Fruit fly (Drosophila melanogaster) whole organism, wandering third instar larva: ENCODE measurements around the gene CG42869.
"Not testable (repeated sequence)": the region's sequence is repeated elsewhere in the genome, so short reads cannot be mapped to it uniquely, and the experiment has no call there.

Experiments
- Abd-B ChIP-seq: fragments of >200 bp; optimal IDR thresholded peaks from 2 replicates; lab custom pipeline; 2017; ENCODE audit warnings: missing biosample characterization, missing genetic modification characterization
- CG32264 ChIP-seq: fragments of 200-800 bp; sonication (Bioruptor generic); optimal IDR thresholded peaks from 2 replicates; lab custom pipeline; 2016; ENCODE audit warnings: missing biosample characterization, missing genetic modification characterization
- CG9705 ChIP-seq: fragments of 200-800 bp; sonication (Bioruptor generic); optimal IDR thresholded peaks from 2 replicates; lab custom pipeline; 2018; ENCODE audit warnings: missing biosample characterization, mild to moderate bottlenecking, missing genetic modification characterization
- CrebA ChIP-seq: fragments of 200-800 bp; sonication (Bioruptor generic); optimal IDR thresholded peaks from 2 replicates; lab custom pipeline; 2016; ENCODE audit warnings: missing biosample characterization, mild to moderate bottlenecking, missing genetic modification characterization, borderline replicate concordance
- Dfd ChIP-seq: fragments of >200 bp; optimal IDR thresholded peaks from 2 replicates; lab custom pipeline; 2017; ENCODE audit warnings: missing biosample characterization, missing genetic modification characterization
- GATAd ChIP-seq: sonication (Bioruptor generic); optimal IDR thresholded peaks from 2 replicates; lab custom pipeline; 2016; ENCODE audit warnings: missing biosample characterization, missing genetic modification characterization
- HLH106 ChIP-seq: fragments of 200-800 bp; optimal IDR thresholded peaks from 3 replicates; lab custom pipeline; 2019; ENCODE audit warnings: missing biosample characterization, mild to moderate bottlenecking, missing genetic modification characterization, moderate library complexity
- Hnf4 ChIP-seq: fragments of 200-800 bp; sonication (Bioruptor generic); optimal IDR thresholded peaks from 2 replicates; lab custom pipeline; 2016; ENCODE audit warnings: missing biosample characterization, mild to moderate bottlenecking, missing genetic modification characterization
- Jra ChIP-seq: sonication (Bioruptor generic); optimal IDR thresholded peaks from 2 replicates; lab custom pipeline; 2016; ENCODE audit warnings: missing biosample characterization, missing genetic modification characterization
- Myc ChIP-seq: fragments of >200 bp; optimal IDR thresholded peaks from 2 replicates; lab custom pipeline; 2017
- N ChIP-seq: fragments of >200 bp; optimal IDR thresholded peaks from 2 replicates; lab custom pipeline; 2018; ENCODE audit warnings: missing biosample characterization, missing external identifiers, missing genetic modification characterization
- OdsH ChIP-seq: fragments of 200-800 bp; sonication (Bioruptor generic); optimal IDR thresholded peaks from 2 replicates; lab custom pipeline; 2016; ENCODE audit warnings: missing biosample characterization, mild to moderate bottlenecking, missing genetic modification characterization
- Rel ChIP-seq, 2 experiments: fragments of 200-800 bp; sonication (Bioruptor generic) in 1 of 2; optimal IDR thresholded peaks; 2 replicates in 1 of 2; 3 replicates in 1 of 2; lab custom pipeline; 2016 to 2019; ENCODE audit warnings: mild to moderate bottlenecking in 2 of 2, missing biosample characterization in 2 of 2, missing genetic modification characterization in 2 of 2, moderate library complexity in 1 of 2
- Vsx2 ChIP-seq: fragments of 200-300, 225-300 bp; sonication (Bioruptor generic); optimal IDR thresholded peaks from 2 replicates; lab custom pipeline; 2018; ENCODE audit warnings: missing biosample characterization, missing genetic modification characterization; ENCODE audit not compliant: partially characterized antibody
- br ChIP-seq: fragments of 200-800 bp; sonication (Bioruptor generic); optimal IDR thresholded peaks from 2 replicates; lab custom pipeline; 2016; ENCODE audit warnings: missing biosample characterization, missing genetic modification characterization
- brk ChIP-seq: fragments of 200-800 bp; sonication (Bioruptor generic); optimal IDR thresholded peaks from 2 replicates; lab custom pipeline; 2016; ENCODE audit warnings: missing biosample characterization, mild to moderate bottlenecking, missing genetic modification characterization
- dl ChIP-seq, 2 experiments: fragments of 175-275, 200-275 bp in 1 of 2; fragments of 200-275 bp in 1 of 2; sonication (Bioruptor generic); optimal IDR thresholded peaks; lab custom pipeline; 2018; ENCODE audit warnings: mild to moderate bottlenecking in 2 of 2, missing biosample characterization in 2 of 2, missing genetic modification characterization in 2 of 2, moderate library complexity in 2 of 2; ENCODE audit not compliant: partially characterized antibody in 2 of 2, insufficient read depth in 1 of 2
- dmrt93B ChIP-seq: fragments of 200-800 bp; sonication (Bioruptor generic); optimal IDR thresholded peaks from 2 replicates; lab custom pipeline; 2018; ENCODE audit warnings: missing biosample characterization, mild to moderate bottlenecking, missing genetic modification characterization
- dsf ChIP-seq: sonication (Bioruptor generic); optimal IDR thresholded peaks from 2 replicates; lab custom pipeline; 2016; ENCODE audit warnings: missing biosample characterization, missing genetic modification characterization, borderline replicate concordance
- ey ChIP-seq: fragments of 200-800 bp; sonication (Bioruptor generic); optimal IDR thresholded peaks from 2 replicates; lab custom pipeline; 2016; ENCODE audit warnings: missing biosample characterization, missing genetic modification characterization
- foxo ChIP-seq, 2 experiments: fragments of 200-800 bp; sonication (Bioruptor generic); optimal IDR thresholded peaks; 2 replicates in 1 of 2; 3 replicates in 1 of 2; lab custom pipeline; 2016 to 2017; ENCODE audit warnings: missing biosample characterization in 2 of 2, missing genetic modification characterization in 2 of 2
- fru ChIP-seq: fragments of 200-800 bp; sonication (Bioruptor generic); optimal IDR thresholded peaks from 3 replicates; lab custom pipeline; 2016; ENCODE audit warnings: missing biosample characterization, mild to moderate bottlenecking, missing genetic modification characterization
- h ChIP-seq: fragments of 200-800 bp; sonication (Bioruptor generic); optimal IDR thresholded peaks from 3 replicates; lab custom pipeline; 2016; ENCODE audit warnings: missing biosample characterization, mild to moderate bottlenecking, missing genetic modification characterization
- jim ChIP-seq: fragments of 175-275, 200-325 bp; sonication (Bioruptor generic); optimal IDR thresholded peaks from 2 replicates; lab custom pipeline; 2016; ENCODE audit warnings: missing biosample characterization, mild to moderate bottlenecking, missing genetic modification characterization
- lola ChIP-seq: fragments of >200 bp; optimal IDR thresholded peaks from 2 replicates; lab custom pipeline; 2017; ENCODE audit warnings: missing biosample characterization, missing genetic modification characterization
- pan ChIP-seq: fragments of >200 bp; optimal IDR thresholded peaks from 2 replicates; lab custom pipeline; 2017
- rgr ChIP-seq: fragments of 200-800 bp; sonication (Bioruptor generic); optimal IDR thresholded peaks from 3 replicates; lab custom pipeline; 2016; ENCODE audit warnings: missing biosample characterization, mild to moderate bottlenecking, missing genetic modification characterization
- sage ChIP-seq: fragments of 200-800 bp; sonication (Bioruptor generic); optimal IDR thresholded peaks from 2 replicates; lab custom pipeline; 2016; ENCODE audit warnings: missing biosample characterization, mild to moderate bottlenecking, missing genetic modification characterization
- sv ChIP-seq: fragments of 200-800 bp; sonication (Bioruptor generic); optimal IDR thresholded peaks from 3 replicates; lab custom pipeline; 2016; ENCODE audit warnings: missing biosample characterization, missing genetic modification characterization
- tai ChIP-seq: sonication (Bioruptor generic); optimal IDR thresholded peaks from 2 replicates; lab custom pipeline; 2016; ENCODE audit warnings: missing biosample characterization, missing genetic modification characterization
- usp ChIP-seq: fragments of >200 bp; optimal IDR thresholded peaks from 2 replicates; lab custom pipeline; 2017; ENCODE audit warnings: missing biosample characterization, missing genetic modification characterization
- woc ChIP-seq: sonication (Bioruptor generic); optimal IDR thresholded peaks from 2 replicates; lab custom pipeline; 2016; ENCODE audit warnings: missing biosample characterization, mild to moderate bottlenecking, missing genetic modification characterization

The CG42869 gene

DNA sequence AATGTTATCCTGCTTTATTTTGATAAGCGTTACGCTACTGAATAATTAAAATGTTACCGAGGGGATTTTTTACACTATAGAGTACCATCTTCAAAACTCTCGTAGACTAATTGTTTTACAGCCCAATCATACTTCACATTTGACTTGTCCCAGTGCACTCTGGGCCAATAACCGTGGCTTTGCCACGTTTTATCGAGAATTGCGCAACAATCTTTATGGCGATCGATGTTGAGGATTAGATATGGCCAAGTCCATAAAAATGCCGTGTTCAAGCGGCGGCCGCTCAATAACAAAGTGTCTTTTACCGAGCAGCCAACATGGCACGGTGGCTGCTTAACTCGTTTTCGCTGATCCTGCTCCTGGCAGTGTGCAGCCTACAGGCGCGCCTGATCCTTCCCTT, 8.3 kb upstream of the CG42869 start, which contains the start of gene CG31343:
Gene CG31343 (plus strand): TSS at position 279 of the 400 bp plus-strand sequence.
- TF ChIP-seq Abd-B (GFP tag; lab: Kevin White, UChicago) = no peak
- no peak for TF ChIP-seq Rel (GFP tag; optimal IDR thresholded peaks at IDR 0.05; lab: Kevin White, UChicago)
- TF ChIP-seq Rel (tag; optimal IDR thresholded peaks at IDR 0.05; lab: Kevin White, UChicago) = no peak
- TF ChIP-seq sv (GFP tag; lab: Kevin White, UChicago) = no peak
- no peak for TF ChIP-seq rgr (GFP tag; lab: Kevin White, UChicago)
- TF ChIP-seq OdsH (GFP tag; lab: Kevin White, UChicago) = no peak
- no peak for TF ChIP-seq tai (GFP tag; lab: Kevin White, UChicago)
- TF ChIP-seq Myc (lab: Kevin White, UChicago) = no peak
- TF ChIP-seq, all 38 proteins: peak for 0

DNA sequence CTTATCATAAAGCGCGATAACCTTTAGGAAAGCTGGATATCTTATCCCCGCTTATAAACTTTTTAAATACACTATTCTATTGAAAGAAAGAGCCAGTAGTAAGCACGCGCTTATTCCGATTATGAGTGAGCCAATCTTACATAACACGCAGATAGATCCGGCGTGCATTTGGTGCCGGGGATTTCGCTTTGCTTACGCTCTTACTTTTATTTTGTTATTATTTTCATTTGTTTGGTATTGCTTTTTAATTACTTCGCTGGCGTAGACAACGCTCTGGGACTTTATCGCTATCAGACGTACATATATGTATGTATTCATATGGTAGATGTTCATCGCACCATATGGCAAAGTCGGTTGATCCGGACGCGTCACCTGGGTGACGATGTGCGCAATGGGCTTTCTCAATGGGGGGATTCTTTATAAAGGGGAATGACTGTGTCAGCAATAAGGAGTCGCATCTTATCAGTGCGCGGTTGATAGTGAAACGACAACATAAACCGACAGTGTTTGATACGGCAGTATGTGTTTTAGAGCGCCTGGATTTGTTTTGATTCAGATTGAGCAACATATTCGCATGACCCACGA, 4.2 kb upstream of the CG42869 start:
- no peak for TF ChIP-seq OdsH (GFP tag; lab: Kevin White, UChicago)
- TF ChIP-seq CrebA (GFP tag; lab: Kevin White, UChicago) = peak; percentile 9
- TF ChIP-seq dmrt93B = no peak
- TF ChIP-seq fru (GFP tag; lab: Kevin White, UChicago) = no peak
- peak; percentile 60 for TF ChIP-seq Jra (GFP tag; lab: Kevin White, UChicago)
- no peak for TF ChIP-seq Rel (GFP tag; optimal IDR thresholded peaks at IDR 0.05; lab: Kevin White, UChicago)
- peak; percentile 95 for TF ChIP-seq Rel (tag; optimal IDR thresholded peaks at IDR 0.05; lab: Kevin White, UChicago)
- no peak for TF ChIP-seq woc (GFP tag; lab: Kevin White, UChicago)
- TF ChIP-seq CG9705 (GFP tag; lab: Kevin White, UChicago) = no peak

DNA sequence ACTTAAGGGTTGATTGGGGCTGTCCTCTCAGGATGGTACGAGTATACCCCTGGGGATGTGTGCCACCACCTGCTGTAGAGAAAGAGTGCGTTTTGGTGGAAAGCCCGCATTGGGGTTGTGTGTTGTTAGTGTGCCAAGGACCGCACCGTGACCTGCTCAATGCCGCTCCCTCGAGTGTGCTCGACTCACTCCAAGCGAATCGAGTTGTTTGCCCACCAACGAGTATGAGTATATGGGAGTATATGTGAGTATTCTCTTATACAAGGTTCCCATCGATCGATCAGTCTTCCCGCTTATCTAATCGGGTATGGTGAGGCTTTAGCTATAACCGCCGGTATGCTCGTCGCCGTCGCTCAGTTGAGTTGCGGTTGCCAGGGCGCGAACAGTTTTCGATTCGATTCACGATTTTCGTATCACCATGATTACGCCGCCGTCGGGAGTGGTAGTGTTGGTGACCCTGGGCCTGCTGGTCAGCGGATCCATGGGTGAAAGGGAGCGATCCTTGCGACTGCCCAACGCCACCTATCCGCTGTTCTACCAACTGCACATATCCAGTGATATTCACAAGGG, 3.2 kb upstream of the CG42869 start, which contains the start of gene CG5849:
Gene CG5849 (plus strand): TSS at position 356 of the 570 bp plus-strand sequence.
- TF ChIP-seq Rel (GFP tag; optimal IDR thresholded peaks at IDR 0.05; lab: Kevin White, UChicago) (no peak), Rel (tag; optimal IDR thresholded peaks at IDR 0.05; lab: Kevin White, UChicago) (peak; percentile 42), Jra (GFP tag; lab: Kevin White, UChicago) (no peak)

DNA sequence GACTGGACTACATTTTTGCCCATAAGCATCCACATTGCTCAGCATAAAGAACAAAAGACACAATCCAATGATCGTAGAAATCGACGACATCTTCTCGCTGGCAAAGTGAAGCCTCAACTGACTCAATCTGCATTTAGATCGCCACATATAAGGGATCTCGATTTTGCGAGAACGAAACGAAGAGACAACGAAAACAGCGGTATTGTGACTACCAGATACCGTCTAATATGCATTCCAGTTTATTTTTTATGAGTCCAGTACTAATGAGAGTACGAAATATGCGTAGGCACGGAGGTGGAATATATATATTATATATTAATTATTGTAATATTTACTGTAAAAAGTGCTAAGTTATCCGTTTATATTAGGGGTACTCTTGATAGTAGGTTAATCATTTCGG, 2.4 kb upstream of the CG42869 start, which contains the start of gene CG34034:
Gene CG34034 (minus strand): TSS at position 101 of the 400 bp plus-strand sequence.
- TF ChIP-seq N (no peak), pan (lab: Kevin White, UChicago) (no peak), jim (GFP tag; lab: Kevin White, UChicago) (no peak), h (GFP tag; lab: Kevin White, UChicago) (no peak), Myc (lab: Kevin White, UChicago) (no peak), Dfd (GFP tag; lab: Kevin White, UChicago) (no peak), fru (GFP tag; lab: Kevin White, UChicago) (no peak), woc (GFP tag; lab: Kevin White, UChicago) (no peak), br (GFP tag; lab: Kevin White, UChicago) (no peak), HLH106 (tag; lab: Kevin White, UChicago) (no peak), GATAd (GFP tag; lab: Kevin White, UChicago) (no peak), lola (GFP tag; lab: Kevin White, UChicago) (no peak)

DNA sequence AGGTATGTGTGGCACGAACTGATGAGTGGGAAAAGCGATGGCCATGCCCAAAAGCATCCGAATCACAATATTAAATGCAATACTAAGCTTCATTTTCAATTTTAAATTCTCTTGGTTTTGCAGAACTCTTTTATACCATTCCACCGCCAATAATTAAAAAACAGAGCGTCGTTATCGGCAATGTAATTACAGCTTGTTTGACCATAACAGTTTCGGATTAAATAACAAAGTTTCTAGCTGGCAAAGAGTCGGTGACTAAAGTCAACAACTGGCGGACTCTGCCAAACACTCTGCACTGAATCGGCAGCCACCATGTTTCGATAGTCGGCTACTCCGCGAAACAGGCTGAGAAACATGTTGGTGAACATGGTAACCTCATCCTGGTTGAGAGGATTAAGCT, 615 bp upstream of the CG42869 start, which contains the start of gene CG42870:
Gene CG42870 (minus strand): TSS at position 101 of the 400 bp plus-strand sequence.
- no peak for TF ChIP-seq brk (GFP tag; lab: Kevin White, UChicago)

DNA sequence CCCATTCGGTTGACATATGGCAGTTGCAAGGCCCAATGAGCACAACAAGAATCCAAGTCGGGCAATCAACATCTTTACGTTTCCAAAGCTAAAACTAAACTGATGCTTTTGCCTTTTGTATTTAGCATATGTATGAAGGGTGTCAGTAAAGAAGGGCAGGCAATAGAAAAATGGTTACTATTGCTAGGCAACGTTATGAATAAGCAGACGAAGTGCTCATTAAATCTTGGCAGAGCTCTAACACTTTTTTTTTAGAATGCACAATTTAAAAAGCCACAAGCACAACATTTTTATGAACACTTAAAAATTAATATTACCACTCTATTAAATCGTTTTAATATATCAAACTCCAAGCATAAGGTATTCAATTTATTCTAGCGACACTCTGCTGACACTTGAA, 453 bp downstream of the CG42869 start, which contains the start of gene Sfp93F:
Gene Sfp93F (minus strand): TSS at position 101 of the 400 bp plus-strand sequence.
- TF ChIP-seq usp, dsf, jim (GFP tag; lab: Kevin White, UChicago): not testable (repeated sequence)

DNA sequence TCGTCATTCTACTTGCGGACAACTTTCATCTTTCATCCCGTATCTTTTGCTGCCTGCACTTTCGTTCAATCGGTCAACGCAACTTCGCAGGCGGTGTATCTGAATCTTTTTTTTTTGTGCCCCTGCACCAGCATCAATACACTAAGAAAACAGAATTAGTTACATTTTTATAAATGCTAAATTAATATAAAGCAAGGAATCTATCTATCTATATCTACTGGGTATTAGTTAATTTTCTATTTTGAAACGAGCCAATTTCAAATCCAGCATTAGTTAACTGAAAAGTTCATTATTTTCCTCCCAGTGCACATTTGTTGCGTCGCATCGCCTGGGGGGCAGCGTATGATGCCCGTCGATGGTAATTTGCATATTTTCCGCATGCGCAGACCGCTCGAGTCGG, 3.7 kb downstream of the CG42869 start:
- TF ChIP-seq sv (GFP tag; lab: Kevin White, UChicago) (no peak), pan (lab: Kevin White, UChicago) (no peak), CrebA (GFP tag; lab: Kevin White, UChicago) (no peak), dsf (GFP tag; lab: Kevin White, UChicago) (no peak), dmrt93B (no peak), Hnf4 (GFP tag; lab: Kevin White, UChicago) (peak; percentile 7), CG9705 (GFP tag; lab: Kevin White, UChicago) (no peak), jim (GFP tag; lab: Kevin White, UChicago) (no peak), woc (GFP tag; lab: Kevin White, UChicago) (no peak), GATAd (GFP tag; lab: Kevin White, UChicago) (no peak), usp (GFP tag; lab: Kevin White, UChicago) (no peak), dl (GFP tag; optimal IDR thresholded peaks at IDR 0.05; lab: Kevin White, UChicago; ENCODE audit: insufficient read depth in 1 of 2, partially characterized antibody in 2 of 2) (no peak), OdsH (GFP tag; lab: Kevin White, UChicago) (peak; percentile 2), h (GFP tag; lab: Kevin White, UChicago) (peak; percentile 48), CG32264 (GFP tag; lab: Kevin White, UChicago) (no peak), Myc (lab: Kevin White, UChicago) (no peak), Vsx2 (no peak), foxo (GFP tag; optimal IDR thresholded peaks at IDR 0.05; lab: Kevin White, UChicago) (peak in 1 of 2 experiments; percentile 32), sage (no peak), ey (GFP tag; lab: Kevin White, UChicago) (peak; percentile 40), lola (GFP tag; lab: Kevin White, UChicago) (no peak), brk (GFP tag; lab: Kevin White, UChicago) (no peak)
